Worm (Caenorhabditis elegans): ENCODE results near the gene sas-6.
A peak's percentile ranks its signal among the peaks of the same experiment; 100 is the strongest.

sas-6 gene

DNA sequence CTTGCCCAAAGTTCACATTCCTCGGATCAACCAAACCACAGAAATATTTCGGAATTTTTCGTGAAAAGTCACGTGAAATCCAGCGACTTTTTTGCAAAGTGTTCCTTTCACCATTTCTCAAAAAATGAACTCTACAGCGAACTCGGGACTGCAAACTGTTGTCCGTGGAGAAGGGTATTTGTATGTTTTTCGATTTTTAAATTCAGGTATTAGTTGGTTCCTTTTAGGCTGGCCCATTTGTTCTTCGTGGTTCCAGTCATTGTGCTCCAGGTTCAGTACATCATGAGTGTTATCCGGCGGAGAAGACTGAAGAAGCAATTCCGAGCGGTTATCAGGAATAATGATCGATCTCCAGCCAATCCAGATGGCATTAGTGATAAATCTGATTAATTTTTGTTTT is 11.8 kb downstream of the sas-6 start:
- TF ChIP-seq eyg-1 (tag; optimal IDR thresholded peaks at IDR 0.05) (no peak), hlh-30 (tag; optimal IDR thresholded peaks at IDR 0.05; ENCODE audit: insufficient read depth) (peak; percentile 15)

DNA sequence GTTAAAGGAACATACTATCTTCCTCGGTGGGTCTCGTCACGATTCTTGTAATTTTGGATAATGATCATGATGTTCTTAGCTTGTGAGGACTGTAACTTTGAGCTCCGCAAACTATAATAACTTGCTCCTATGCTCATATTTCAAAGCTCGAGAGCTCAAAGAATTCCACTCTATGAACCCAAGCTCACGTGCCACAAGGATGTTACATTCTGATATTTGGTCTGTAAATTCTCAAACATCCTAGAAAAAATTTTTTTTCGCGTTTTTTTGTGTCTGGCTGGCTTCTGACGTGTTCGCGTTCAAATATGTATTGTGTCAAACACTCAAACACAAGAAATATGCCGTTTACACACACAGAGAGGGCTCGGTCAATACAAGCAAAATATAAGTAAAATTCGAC is 12.4 kb downstream of the sas-6 start, which contains the start of gene Y45F10D.16:
Gene Y45F10D.16, plus strand, starts transcription at position 301 of the 400 bp plus-strand sequence.
- no peak for TF ChIP-seq C08G9.2 (tag; optimal IDR thresholded peaks at IDR 0.05)
- TF ChIP-seq ceh-9 (tag; optimal IDR thresholded peaks at IDR 0.05) = no peak
- TF ChIP-seq T23F11.4 (GFP tag; optimal IDR thresholded peaks at IDR 0.05) = no peak
- TF ChIP-seq pag-3 (tag; optimal IDR thresholded peaks at IDR 0.05; ENCODE audit: borderline replicate concordance) = no peak
- no peak for TF ChIP-seq dmd-4 (tag; optimal IDR thresholded peaks at IDR 0.05; ENCODE audit: borderline replicate concordance)
- TF ChIP-seq sox-2 (GFP tag; IDR thresholded peaks at IDR 0.05) = no peak
- no peak for TF ChIP-seq unc-3 (GFP tag; conservative IDR thresholded peaks at IDR 0.05)
- TF ChIP-seq unc-3 (tag; optimal IDR thresholded peaks at IDR 0.05) = no peak
- TF ChIP-seq K02D7.2 (tag; optimal IDR thresholded peaks at IDR 0.05) = no peak
- TF ChIP-seq sox-4 (tag; optimal IDR thresholded peaks at IDR 0.05) = no peak
- TF ChIP-seq C38D4.7 (GFP tag; optimal IDR thresholded peaks at IDR 0.05) = no peak
- TF ChIP-seq K09A11.1 (tag; optimal IDR thresholded peaks at IDR 0.05; ENCODE audit: insufficient read depth) = no peak
- TF ChIP-seq fax-1 (tag; optimal IDR thresholded peaks at IDR 0.05) = no peak
- TF ChIP-seq unc-42 (tag; optimal IDR thresholded peaks at IDR 0.05) = no peak

DNA sequence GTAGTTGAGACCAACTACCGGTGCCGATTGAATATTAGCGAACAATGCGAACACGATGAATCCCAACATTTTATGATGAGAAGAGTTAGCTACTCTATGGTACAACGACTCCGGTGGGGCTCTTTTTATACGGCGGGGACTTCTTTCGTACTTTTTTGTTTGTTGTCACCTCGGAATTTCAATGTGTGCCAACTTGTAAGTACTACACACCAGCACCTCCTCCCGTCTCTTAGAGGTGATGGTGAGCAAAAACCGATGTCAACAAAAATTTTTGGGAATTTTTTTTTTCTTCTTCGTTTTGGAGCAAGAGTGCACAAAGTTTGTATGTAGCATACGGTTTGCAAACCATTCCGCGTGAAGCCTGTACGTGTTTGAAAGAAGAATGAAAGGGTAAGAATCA is 14.0 kb downstream of the sas-6 start, which contains the start of gene Y45F10D.2:
Gene Y45F10D.2, minus strand, starts transcription at position 101 of the 400 bp plus-strand sequence.
- no peak for TF ChIP-seq ama-1 (optimal IDR thresholded peaks at IDR 0.05)
- TF ChIP-seq ceh-45 (GFP tag; IDR thresholded peaks at IDR 0.05) = no peak
- no peak for TF ChIP-seq T23F11.4 (GFP tag; optimal IDR thresholded peaks at IDR 0.05)
- no peak for TF ChIP-seq hlh-30 (tag; optimal IDR thresholded peaks at IDR 0.05; ENCODE audit: insufficient read depth)
- no peak for TF ChIP-seq C08G9.2 (tag; optimal IDR thresholded peaks at IDR 0.05)
- TF ChIP-seq elt-2 (tag; optimal IDR thresholded peaks at IDR 0.05) = no peak
- TF ChIP-seq pax-1 (tag; optimal IDR thresholded peaks at IDR 0.05) = no peak
- TF ChIP-seq zip-5 (tag; optimal IDR thresholded peaks at IDR 0.05) = no peak
- no peak for TF ChIP-seq K09A11.1 (tag; optimal IDR thresholded peaks at IDR 0.05; ENCODE audit: insufficient read depth)
- no peak for TF ChIP-seq odd-2 (tag; optimal IDR thresholded peaks at IDR 0.05)
- no peak for TF ChIP-seq lim-6 (tag; optimal IDR thresholded peaks at IDR 0.05)
- TF ChIP-seq sdc-2 (tag; optimal IDR thresholded peaks at IDR 0.05) = no peak
- no peak for TF ChIP-seq mec-3 (tag; optimal IDR thresholded peaks at IDR 0.05; ENCODE audit: borderline replicate concordance)
- no peak for TF ChIP-seq hlh-15 (tag; optimal IDR thresholded peaks at IDR 0.05)
- no peak for TF ChIP-seq tbx-2 (tag; optimal IDR thresholded peaks at IDR 0.05)
- no peak for TF ChIP-seq gmeb-2 (tag; optimal IDR thresholded peaks at IDR 0.05)
- TF ChIP-seq tbx-7 (tag; optimal IDR thresholded peaks at IDR 0.05) = no peak

DNA sequence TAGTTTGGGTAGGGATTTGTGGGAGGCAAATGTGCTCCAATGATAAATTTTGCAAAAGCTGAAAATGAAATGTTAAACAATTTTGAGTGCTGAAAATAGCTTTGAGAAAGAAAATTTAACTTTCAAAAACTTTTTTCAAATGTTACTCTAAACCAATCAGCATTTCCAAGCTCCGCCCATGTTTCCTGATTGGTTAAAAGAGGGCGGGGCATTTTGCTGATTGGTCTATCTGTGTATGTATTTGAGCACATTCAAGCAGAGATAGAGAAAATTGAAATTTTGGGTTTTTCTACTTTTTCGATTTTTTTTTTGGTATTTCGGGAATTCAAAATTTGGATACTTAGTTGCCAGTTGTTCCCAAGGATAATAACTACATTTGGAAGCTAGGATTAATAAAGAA is 23.8 kb downstream of the sas-6 start:
- peak; percentile 75 for TF ChIP-seq nfya-1 (tag; optimal IDR thresholded peaks at IDR 0.05)
- no peak for TF ChIP-seq dve-1 (tag; optimal IDR thresholded peaks at IDR 0.05)

DNA sequence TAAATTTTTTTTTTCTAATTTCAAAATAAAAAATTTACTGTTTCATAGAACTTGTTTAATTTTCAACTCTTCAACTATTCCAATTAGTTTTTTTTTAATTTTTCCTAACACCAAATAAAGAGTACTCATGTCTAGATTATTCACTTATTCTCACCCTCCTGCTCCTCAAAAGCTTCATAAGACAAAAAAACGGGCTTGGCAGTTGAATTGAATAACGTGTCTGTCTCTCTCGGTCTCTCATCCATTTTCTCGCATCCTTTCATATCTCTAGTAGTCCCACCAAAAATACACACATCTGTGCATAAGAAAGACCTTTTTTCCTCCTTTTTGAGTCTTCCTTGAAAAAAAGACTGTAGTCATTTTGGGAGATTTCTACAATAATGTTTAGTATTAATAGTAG is 25.1 kb downstream of the sas-6 start:
- TF ChIP-seq unc-42 (tag; optimal IDR thresholded peaks at IDR 0.05) = peak; percentile 74
- no peak for TF ChIP-seq unc-55 (GFP tag; optimal IDR thresholded peaks at IDR 0.05)
- no peak for TF ChIP-seq ceh-48 (tag; optimal IDR thresholded peaks at IDR 0.05)

DNA sequence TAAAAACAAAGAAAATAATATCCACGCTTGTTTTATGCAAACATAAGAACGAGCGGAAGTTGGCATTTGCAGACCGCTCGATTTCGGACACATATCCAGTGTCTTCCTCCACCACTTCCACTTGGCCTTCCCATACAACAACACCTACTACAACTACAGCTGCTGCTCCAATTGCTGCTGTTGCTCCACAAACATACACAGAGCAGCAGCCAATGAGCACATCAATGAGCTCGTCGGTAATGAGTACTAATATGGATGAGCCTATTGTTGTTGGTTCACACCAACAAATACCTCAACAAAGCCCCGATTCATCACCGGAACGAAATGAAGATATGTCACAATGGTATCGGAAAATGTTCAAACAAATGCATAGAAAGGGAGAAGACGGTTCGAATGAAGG is 32.9 kb downstream of the sas-6 start:
- TF ChIP-seq nfya-1 (tag; optimal IDR thresholded peaks at IDR 0.05) (peak; percentile 52), dve-1 (tag; optimal IDR thresholded peaks at IDR 0.05) (no peak)

Measured in whole organism, late embryonic.